Fruit fly (Drosophila melanogaster): ENCODE data around the gene IKKbeta.

dm6 chr3R:16039557-16039956 is 9.7 kb downstream of the IKKbeta start:
- no peak for TF ChIP-seq CG7101 (tag; optimal IDR thresholded peaks at IDR 0.05)
- TF ChIP-seq CG5204 (GFP tag; optimal IDR thresholded peaks at IDR 0.05) = no peak
- no peak for TF ChIP-seq tj (GFP tag; optimal IDR thresholded peaks at IDR 0.05)
- no peak for TF ChIP-seq ovo (GFP tag; optimal IDR thresholded peaks at IDR 0.05)
- TF ChIP-seq bab1 (GFP tag; optimal IDR thresholded peaks at IDR 0.05) = no peak
- TF ChIP-seq Clk (GFP tag; optimal IDR thresholded peaks at IDR 0.05) = no peak
- no peak for TF ChIP-seq kay (GFP tag; ENCODE audit: borderline replicate concordance)
